Worm (Caenorhabditis elegans) whole organism, late embryonic: ENCODE measurements around the gene rps-1.

ENCODE experiments used
- C08G9.2 ChIP-seq: sonication (generic microtip); optimal IDR thresholded peaks from 2 replicates; lab custom pipeline; 2016; ENCODE audit warnings: mild to moderate bottlenecking, missing genetic modification characterization, moderate library complexity, missing compliant biosample characterization
- C38D4.7 ChIP-seq: fragments of 200-800 bp; sonication (Bioruptor generic); optimal IDR thresholded peaks from 2 replicates; lab custom pipeline; 2018; ENCODE audit warnings: mild to moderate bottlenecking, missing genetic modification characterization, moderate library complexity, missing compliant biosample characterization
- F13H6.1 ChIP-seq: sonication (generic microtip); optimal IDR thresholded peaks from 2 replicates; lab custom pipeline; 2016; ENCODE audit warnings: missing genetic modification characterization, missing compliant biosample characterization
- K09A11.1 ChIP-seq: sonication (generic microtip); optimal IDR thresholded peaks from 2 replicates; lab custom pipeline; 2017; ENCODE audit warnings: antibody characterized with exemption, mild to moderate bottlenecking, missing genetic modification characterization, missing compliant biosample characterization; ENCODE audit not compliant: insufficient read depth
- T23F11.4 ChIP-seq: fragments of 200-800 bp; sonication (Bioruptor generic); optimal IDR thresholded peaks from 2 replicates; lab custom pipeline; 2018; ENCODE audit warnings: mild to moderate bottlenecking, missing genetic modification characterization, missing compliant biosample characterization
- ahr-1 ChIP-seq: sonication (generic microtip); optimal IDR thresholded peaks from 2 replicates; lab custom pipeline; 2016; ENCODE audit warnings: missing genetic modification characterization, missing compliant biosample characterization
- ama-1 ChIP-seq: fragments of 150-350 bp; optimal IDR thresholded peaks from 2 replicates; lab custom pipeline; 2014
- ceh-14 ChIP-seq: sonication (generic microtip); optimal IDR thresholded peaks from 2 replicates; lab custom pipeline; 2016; ENCODE audit warnings: missing genotype, missing genetic modification characterization, missing compliant biosample characterization
- ceh-19 ChIP-seq: fragments of 200-800 bp; sonication (Bioruptor generic); optimal IDR thresholded peaks from 2 replicates; lab custom pipeline; 2018; ENCODE audit warnings: mild to moderate bottlenecking, missing genetic modification characterization, missing compliant biosample characterization
- ceh-2 ChIP-seq: sonication (generic microtip); optimal IDR thresholded peaks from 2 replicates; lab custom pipeline; 2016; ENCODE audit warnings: missing genotype, missing genetic modification characterization, missing compliant biosample characterization
- ceh-22 ChIP-seq: sonication (generic microtip); optimal IDR thresholded peaks from 2 replicates; lab custom pipeline; 2017; ENCODE audit warnings: missing biosample characterization, missing genetic modification characterization
- ceh-24 ChIP-seq: sonication (generic microtip); optimal IDR thresholded peaks from 2 replicates; lab custom pipeline; 2016; ENCODE audit warnings: mild to moderate bottlenecking, missing genetic modification characterization, missing compliant biosample characterization
- ceh-31 ChIP-seq: sonication (generic microtip); optimal IDR thresholded peaks from 2 replicates; lab custom pipeline; 2016; ENCODE audit warnings: missing genetic modification characterization, missing compliant biosample characterization
- ceh-34 ChIP-seq: sonication (generic microtip); optimal IDR thresholded peaks from 2 replicates; lab custom pipeline; 2016; ENCODE audit warnings: mild to moderate bottlenecking, missing genetic modification characterization, missing compliant biosample characterization
- ceh-45 ChIP-seq: fragments of 200-800 bp; sonication (Bioruptor generic); IDR thresholded peaks from 2 replicates; pipeline ENCODE4 v1.3.6; 2022; ENCODE audit warnings: missing genetic modification reagents, missing genetic modification characterization, missing compliant biosample characterization
- ceh-48 ChIP-seq: sonication (generic microtip); optimal IDR thresholded peaks from 2 replicates; lab custom pipeline; 2016; ENCODE audit warnings: missing genetic modification characterization, inconsistent platforms, missing compliant biosample characterization
- ceh-6 ChIP-seq: fragments of 200-800 bp; sonication (Bioruptor generic); optimal IDR thresholded peaks from 2 replicates; lab custom pipeline; 2018; ENCODE audit warnings: mild to moderate bottlenecking, missing genetic modification characterization, missing compliant biosample characterization
- ceh-9 ChIP-seq: sonication (generic microtip); optimal IDR thresholded peaks from 2 replicates; lab custom pipeline; 2016; ENCODE audit warnings: mild to moderate bottlenecking, missing genetic modification characterization, inconsistent platforms, missing compliant biosample characterization
- dmd-4 ChIP-seq: sonication (generic microtip); optimal IDR thresholded peaks from 2 replicates; lab custom pipeline; 2016; ENCODE audit warnings: borderline replicate concordance, missing genetic modification characterization, missing compliant biosample characterization
- dve-1 ChIP-seq: sonication (generic microtip); optimal IDR thresholded peaks from 2 replicates; lab custom pipeline; 2017; ENCODE audit warnings: antibody characterized with exemption, mild to moderate bottlenecking, missing genetic modification characterization, missing compliant biosample characterization
- elt-2 ChIP-seq: sonication (generic microtip); optimal IDR thresholded peaks from 2 replicates; lab custom pipeline; 2016; ENCODE audit warnings: missing genetic modification reagents, missing genetic modification characterization, missing compliant biosample characterization
- elt-4 ChIP-seq: sonication (generic microtip); optimal IDR thresholded peaks from 2 replicates; lab custom pipeline; 2016; ENCODE audit warnings: missing genetic modification characterization, missing compliant biosample characterization
- eyg-1 ChIP-seq: sonication (generic microtip); optimal IDR thresholded peaks from 2 replicates; lab custom pipeline; 2016; ENCODE audit warnings: missing genotype, missing genetic modification characterization, missing compliant biosample characterization
- fax-1 ChIP-seq: sonication (generic microtip); optimal IDR thresholded peaks from 2 replicates; lab custom pipeline; 2016; ENCODE audit warnings: missing genotype, missing genetic modification characterization, missing compliant biosample characterization
- gmeb-2 ChIP-seq: sonication (generic microtip); optimal IDR thresholded peaks from 2 replicates; lab custom pipeline; 2016; ENCODE audit warnings: missing genetic modification characterization, inconsistent platforms, missing compliant biosample characterization
- hlh-15 ChIP-seq: sonication (generic microtip); optimal IDR thresholded peaks from 2 replicates; lab custom pipeline; 2016; ENCODE audit warnings: missing genetic modification characterization, missing compliant biosample characterization
- hlh-30 ChIP-seq: sonication (generic microtip); optimal IDR thresholded peaks from 2 replicates; lab custom pipeline; 2017; ENCODE audit warnings: antibody characterized with exemption, missing genetic modification characterization, missing compliant biosample characterization; ENCODE audit not compliant: insufficient read depth
- hlh-6 ChIP-seq: sonication (generic microtip); optimal IDR thresholded peaks from 2 replicates; lab custom pipeline; 2016; ENCODE audit warnings: missing genotype, missing genetic modification characterization, missing compliant biosample characterization
- hlh-8 ChIP-seq: sonication (generic microtip); optimal IDR thresholded peaks from 2 replicates; lab custom pipeline; 2016; ENCODE audit warnings: missing genotype, missing genetic modification characterization, missing compliant biosample characterization
- mec-3 ChIP-seq: sonication (generic microtip); optimal IDR thresholded peaks from 2 replicates; lab custom pipeline; 2016; ENCODE audit warnings: borderline replicate concordance, missing genetic modification characterization, missing compliant biosample characterization
- nfya-1 ChIP-seq: sonication (generic microtip); optimal IDR thresholded peaks from 2 replicates; lab custom pipeline; 2017; ENCODE audit warnings: missing genetic modification characterization, mild to moderate bottlenecking, missing compliant biosample characterization, antibody characterized with exemption, moderate library complexity
- nhr-11 ChIP-seq: fragments of 150-350 bp; optimal IDR thresholded peaks from 2 replicates; lab custom pipeline; 2014; ENCODE audit warnings: missing biosample characterization, missing genetic modification characterization
- nhr-232 ChIP-seq: sonication (generic microtip); optimal IDR thresholded peaks from 2 replicates; lab custom pipeline; 2016; ENCODE audit warnings: missing genetic modification characterization, missing compliant biosample characterization
- npax-4 ChIP-seq: sonication (generic microtip); optimal IDR thresholded peaks from 2 replicates; lab custom pipeline; 2016; ENCODE audit warnings: missing genetic modification characterization, missing compliant biosample characterization
- odd-2 ChIP-seq: sonication (generic microtip); optimal IDR thresholded peaks from 2 replicates; lab custom pipeline; 2017; ENCODE audit warnings: antibody characterized with exemption, mild to moderate bottlenecking, missing genetic modification characterization, missing compliant biosample characterization
- pag-3 ChIP-seq: sonication (generic microtip); optimal IDR thresholded peaks from 2 replicates; lab custom pipeline; 2016; ENCODE audit warnings: missing compliant biosample characterization, missing genetic modification characterization, borderline replicate concordance
- pat-9 ChIP-seq: fragments of 200-800 bp; sonication (Bioruptor generic); optimal IDR thresholded peaks from 2 replicates; lab custom pipeline; 2018; ENCODE audit warnings: mild to moderate bottlenecking, missing genetic modification characterization, moderate library complexity, missing compliant biosample characterization
- pha-2 ChIP-seq: sonication (generic microtip); optimal IDR thresholded peaks from 2 replicates; lab custom pipeline; 2017; ENCODE audit warnings: mild to moderate bottlenecking, missing genetic modification characterization, missing compliant biosample characterization
- pqm-1 ChIP-seq: sonication (generic microtip); optimal IDR thresholded peaks from 2 replicates; lab custom pipeline; 2016; ENCODE audit warnings: missing genetic modification characterization, missing compliant biosample characterization
- pros-1 ChIP-seq: fragments of 150-350 bp; optimal IDR thresholded peaks from 2 replicates; lab custom pipeline; 2014; ENCODE audit warnings: missing biosample characterization, missing genetic modification reagents, missing genetic modification characterization
- ref-2 ChIP-seq: sonication (generic microtip); optimal IDR thresholded peaks from 2 replicates; lab custom pipeline; 2016; ENCODE audit warnings: missing genetic modification characterization, missing compliant biosample characterization
- rnt-1 ChIP-seq: sonication (generic microtip); optimal IDR thresholded peaks from 2 replicates; lab custom pipeline; 2016; ENCODE audit warnings: missing genetic modification characterization, missing compliant biosample characterization
- sdc-2 ChIP-seq: sonication (generic microtip); optimal IDR thresholded peaks from 2 replicates; lab custom pipeline; 2016; ENCODE audit warnings: missing genotype, missing genetic modification characterization, missing compliant biosample characterization
- sox-4 ChIP-seq: sonication (generic microtip); optimal IDR thresholded peaks from 2 replicates; lab custom pipeline; 2017; ENCODE audit warnings: mild to moderate bottlenecking, missing genetic modification characterization, inconsistent platforms, missing compliant biosample characterization
- tbx-2 ChIP-seq: sonication (generic microtip); optimal IDR thresholded peaks from 2 replicates; lab custom pipeline; 2016; ENCODE audit warnings: missing genetic modification characterization, missing compliant biosample characterization
- tbx-7 ChIP-seq: sonication (generic microtip); optimal IDR thresholded peaks from 2 replicates; lab custom pipeline; 2016; ENCODE audit warnings: missing genotype, missing genetic modification characterization, missing compliant biosample characterization
- ttx-3 ChIP-seq: sonication (generic microtip); optimal IDR thresholded peaks from 2 replicates; lab custom pipeline; 2016; ENCODE audit warnings: missing genetic modification reagents, missing genetic modification characterization, missing compliant biosample characterization
- unc-3 ChIP-seq, 2 experiments: fragments of 200-800 bp in 1 of 2; sonication (Bioruptor generic) in 1 of 2; sonication (generic microtip) in 1 of 2; conservative IDR thresholded peaks in 1 of 2; optimal IDR thresholded peaks in 1 of 2; 2 replicates each; pipeline versions ENCODE4 v1.3.6 to Lab custom; 2016 to 2022; ENCODE audit warnings: missing compliant biosample characterization in 2 of 2, missing genetic modification characterization in 2 of 2, missing genetic modification reagents in 1 of 2
- unc-42 ChIP-seq: sonication (generic microtip); optimal IDR thresholded peaks from 2 replicates; lab custom pipeline; 2016; ENCODE audit warnings: missing genotype, missing genetic modification characterization, missing compliant biosample characterization
- unc-55 ChIP-seq: sonication (generic microtip); optimal IDR thresholded peaks from 2 replicates; lab custom pipeline; 2017; ENCODE audit warnings: missing biosample characterization, missing genetic modification reagents, missing genetic modification characterization
- zip-5 ChIP-seq: sonication (generic microtip); optimal IDR thresholded peaks from 2 replicates; lab custom pipeline; 2016; ENCODE audit warnings: missing genetic modification characterization, missing compliant biosample characterization
- ztf-16 ChIP-seq: sonication (generic microtip); optimal IDR thresholded peaks from 2 replicates; lab custom pipeline; 2017; ENCODE audit warnings: missing genetic modification characterization, missing compliant biosample characterization

Gene rps-1

DNA sequence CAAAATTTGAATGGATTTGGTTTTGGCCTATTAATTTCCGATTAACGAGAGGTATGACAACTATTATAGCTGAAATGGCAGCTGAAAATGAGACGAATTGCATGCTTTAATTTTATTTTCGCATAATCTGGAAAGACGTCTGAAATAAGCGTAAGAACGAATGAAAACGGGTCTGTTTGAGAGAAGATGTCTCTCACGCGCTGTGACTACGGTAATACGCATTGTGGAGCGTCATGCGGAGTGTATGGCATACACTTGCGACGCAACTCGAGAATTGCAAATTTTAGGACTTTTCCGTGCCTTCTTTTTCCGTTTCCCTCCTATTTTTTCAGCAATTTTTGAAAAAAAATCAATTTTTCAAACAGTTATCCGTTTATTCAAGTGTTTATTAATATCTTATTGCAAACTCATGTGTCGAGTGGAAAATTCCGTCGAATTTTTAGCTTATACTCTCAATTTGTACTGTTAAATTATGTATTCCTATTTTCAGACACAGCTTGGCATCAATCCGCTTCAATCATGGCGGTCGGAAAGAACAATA, at the start of gene rps-1:
rps-1 (plus strand) TSS at position 491 of the 541 bp plus-strand sequence.
- TF ChIP-seq zip-5 (tag; lab: Kevin White, UChicago) (peak; percentile 6), ceh-24 (tag; lab: Kevin White, UChicago) (no peak), pha-2 (no peak), unc-3 (GFP tag; conservative IDR thresholded peaks at IDR 0.05; lab: Robert Waterston, UW) (peak; percentile 62; the same call in 1 of the 2 replicates), unc-3 (tag; optimal IDR thresholded peaks at IDR 0.05; lab: Kevin White, UChicago) (peak; percentile 50), rnt-1 (peak; percentile 93), ceh-31 (peak; percentile 93), tbx-7 (tag; lab: Kevin White, UChicago) (peak; percentile 12), fax-1 (tag; lab: Kevin White, UChicago) (peak; percentile 44), unc-42 (tag; lab: Kevin White, UChicago) (peak; percentile 92), ceh-48 (peak; percentile 48), ceh-2 (tag; lab: Kevin White, UChicago) (peak; percentile 62), ttx-3 (tag; lab: Kevin White, UChicago) (peak; percentile 42), odd-2 (tag; lab: Kevin White, UChicago) (no peak), eyg-1 (tag; lab: Kevin White, UChicago) (peak; percentile 14), ceh-6 (GFP tag; lab: Kevin White, UChicago) (no peak), ref-2 (peak; percentile 96), hlh-30 (tag; lab: Kevin White, UChicago) (peak; percentile 93), hlh-6 (tag; lab: Kevin White, UChicago) (no peak), nhr-11 (tag; lab: Kevin White, UChicago) (no peak), mec-3 (tag; lab: Kevin White, UChicago) (no peak), hlh-15 (tag; lab: Kevin White, UChicago) (no peak), ceh-22 (tag; lab: Kevin White, UChicago) (peak; percentile 79), unc-55 (GFP tag; lab: Kevin White, UChicago) (peak; percentile 79), ahr-1 (peak; percentile 7), tbx-2 (peak; percentile 92), K09A11.1 (tag; lab: Kevin White, UChicago) (peak; percentile 79), ceh-19 (GFP tag; lab: Kevin White, UChicago) (no peak), ama-1 (lab: Kevin White, UChicago) (no peak), sox-4 (tag; lab: Kevin White, UChicago) (peak; percentile 57), ceh-14 (tag; lab: Kevin White, UChicago) (peak; percentile 92), hlh-8 (peak; percentile 62), gmeb-2 (tag; lab: Kevin White, UChicago) (peak; percentile 58), sdc-2 (tag; lab: Kevin White, UChicago) (peak; percentile 49), ztf-16 (tag; lab: Kevin White, UChicago) (peak; percentile 93), ceh-45 (GFP tag; lab: Robert Waterston, UW) (peak; percentile 45; the same call in 1 of the 2 replicates), ceh-34 (tag; lab: Kevin White, UChicago) (peak; percentile 97), npax-4 (no peak), pat-9 (tag; lab: Kevin White, UChicago) (peak; percentile 59), elt-4 (tag; lab: Kevin White, UChicago) (no peak), pros-1 (tag; lab: Kevin White, UChicago) (peak; percentile 79), C08G9.2 (peak; percentile 73), ceh-9 (tag; lab: Kevin White, UChicago) (no peak), elt-2 (tag; lab: Kevin White, UChicago) (peak; percentile 82), dmd-4 (tag; lab: Kevin White, UChicago) (no peak), nhr-232 (tag; lab: Kevin White, UChicago) (peak; percentile 30), dve-1 (tag; lab: Kevin White, UChicago) (peak; percentile 78), C38D4.7 (GFP tag; lab: Kevin White, UChicago) (no peak), pqm-1 (tag; lab: Kevin White, UChicago) (peak; percentile 13), T23F11.4 (GFP tag; lab: Kevin White, UChicago) (peak; percentile 52), F13H6.1 (tag; lab: Kevin White, UChicago) (peak; percentile 72), pag-3 (tag; lab: Kevin White, UChicago) (no peak), nfya-1 (tag; lab: Kevin White, UChicago) (peak; percentile 99)
